Worm (Caenorhabditis elegans) whole organism, L4 larva: ENCODE data around the gene tmem-231.
A peak's percentile ranks its signal among the peaks of the same experiment; 100 is the strongest.

Experiments used
- D1046.2 ChIP-seq: fragments of 200-800 bp; sonication (Bioruptor generic); IDR thresholded peaks from 2 replicates; pipeline ENCODE4 v1.3.6; 2022; ENCODE audit warnings: missing genetic modification characterization, missing compliant biosample characterization
- F37D6.2 ChIP-seq: sonication (generic microtip); optimal IDR thresholded peaks from 2 replicates; lab custom pipeline; 2016; ENCODE audit warnings: mild to moderate bottlenecking, missing genetic modification characterization, missing compliant biosample characterization
- T20F7.1 ChIP-seq: fragments of 200-800 bp; sonication (Bioruptor generic); optimal IDR thresholded peaks from 2 replicates; lab custom pipeline; 2018; ENCODE audit warnings: mild to moderate bottlenecking, missing genetic modification characterization, missing compliant biosample characterization
- T26A8.4 ChIP-seq: fragments of 200-800 bp; sonication (Bioruptor generic); IDR thresholded peaks from 2 replicates; pipeline ENCODE4 v1.3.6; 2022; ENCODE audit warnings: missing genetic modification characterization, missing compliant biosample characterization
- Y48G9A.11 ChIP-seq: fragments of 200-800 bp; sonication (Bioruptor generic); IDR thresholded peaks from 2 replicates; pipeline ENCODE4 v1.3.6; 2022; ENCODE audit warnings: missing genetic modification reagents, missing genetic modification characterization, missing compliant biosample characterization
- Y5F2A.4 ChIP-seq: fragments of 200-800 bp; sonication (Bioruptor generic); optimal IDR thresholded peaks from 2 replicates; lab custom pipeline; 2018; ENCODE audit warnings: mild to moderate bottlenecking, missing genetic modification characterization, missing compliant biosample characterization
- Y75B8A.6 ChIP-seq: fragments of 200-800 bp; sonication (Bioruptor generic); IDR thresholded peaks from 2 replicates; pipeline ENCODE4 v1.3.6; 2022; ENCODE audit warnings: missing genetic modification reagents, missing genetic modification characterization, missing compliant biosample characterization
- ZK337.2 ChIP-seq: fragments of 200-800 bp; sonication (Bioruptor generic); IDR thresholded peaks from 2 replicates; pipeline ENCODE4 v1.3.6; 2022; ENCODE audit warnings: missing genetic modification reagents, missing genetic modification characterization, missing compliant biosample characterization
- aha-1 ChIP-seq: fragments of 150-350 bp; peaks from one replicate; lab custom pipeline; 2014; ENCODE audit warnings: missing biosample characterization, missing genetic modification characterization
- aly-2 ChIP-seq: sonication (generic microtip); optimal IDR thresholded peaks from 2 replicates; lab custom pipeline; 2018; ENCODE audit warnings: missing biosample characterization, missing genetic modification characterization
- ceh-20 ChIP-seq: fragments of 200-800 bp; sonication (Bioruptor generic); IDR thresholded peaks from 2 replicates; pipeline ENCODE4 v1.3.6; 2022; ENCODE audit warnings: missing genetic modification reagents, missing genetic modification characterization, missing compliant biosample characterization
- ceh-82 ChIP-seq: sonication (generic microtip); optimal IDR thresholded peaks from 2 replicates; lab custom pipeline; 2017; ENCODE audit warnings: missing biosample characterization, missing genetic modification characterization
- ctbp-1 ChIP-seq: fragments of 200-800 bp; sonication (Bioruptor generic); IDR thresholded peaks from 2 replicates; pipeline ENCODE4 v1.3.6; 2022; ENCODE audit warnings: missing genetic modification reagents, missing genetic modification characterization, missing compliant biosample characterization
- daf-19 ChIP-seq: fragments of 200-800 bp; sonication (Bioruptor generic); conservative IDR thresholded peaks from 2 replicates; pipeline ENCODE4 v1.3.6; 2022; ENCODE audit warnings: missing genetic modification characterization, missing compliant biosample characterization
- dmd-6 ChIP-seq: fragments of 200-800 bp; sonication (Bioruptor generic); IDR thresholded peaks from 2 replicates; pipeline ENCODE4 v1.3.6; 2022; ENCODE audit warnings: missing genetic modification reagents, missing genetic modification characterization, missing compliant biosample characterization
- dpl-1 ChIP-seq: fragments of 150-350 bp; optimal IDR thresholded peaks from 2 replicates; lab custom pipeline; 2014; ENCODE audit warnings: missing biosample characterization, missing genetic modification reagents, missing genetic modification characterization
- duxl-1 ChIP-seq: sonication (generic microtip); optimal IDR thresholded peaks from 2 replicates; lab custom pipeline; 2016; ENCODE audit warnings: mild to moderate bottlenecking, missing genetic modification characterization, moderate library complexity, missing compliant biosample characterization; ENCODE audit not compliant: poor library complexity
- egl-43 ChIP-seq: fragments of 200-800 bp; sonication (Bioruptor generic); IDR thresholded peaks from 2 replicates; pipeline ENCODE4 v1.3.6; 2022; ENCODE audit warnings: missing genetic modification reagents, missing genetic modification characterization, missing compliant biosample characterization
- hlh-11 ChIP-seq: fragments of 200-800 bp; sonication (Bioruptor generic); optimal IDR thresholded peaks from 2 replicates; lab custom pipeline; 2018; ENCODE audit warnings: mild to moderate bottlenecking, missing genetic modification characterization, missing compliant biosample characterization
- hlh-30 ChIP-seq: sonication (generic microtip); optimal IDR thresholded peaks from 2 replicates; lab custom pipeline; 2017; ENCODE audit warnings: antibody characterized with exemption, mild to moderate bottlenecking, missing genetic modification characterization, missing compliant biosample characterization; ENCODE audit not compliant: insufficient read depth
- lin-1 ChIP-seq: fragments of 200-800 bp; sonication (Bioruptor generic); IDR thresholded peaks from 2 replicates; pipeline ENCODE4 v1.3.6; 2022; ENCODE audit warnings: missing genetic modification reagents, missing genetic modification characterization, missing compliant biosample characterization
- lir-3 ChIP-seq: sonication (generic microtip); optimal IDR thresholded peaks from 2 replicates; lab custom pipeline; 2016; ENCODE audit warnings: mild to moderate bottlenecking, missing genetic modification characterization, missing compliant biosample characterization
- lsy-2 ChIP-seq, 2 experiments: fragments of 150-350 bp in 1 of 2; sonication (generic microtip) in 1 of 2; optimal IDR thresholded peaks; 2 replicates each; lab custom pipeline; 2014 to 2017; ENCODE audit warnings: missing biosample characterization in 2 of 2, missing genetic modification characterization in 2 of 2
- mdl-1 ChIP-seq, 2 experiments: fragments of 150-350 bp in 1 of 2; sonication (generic microtip) in 1 of 2; optimal IDR thresholded peaks; 2 replicates each; lab custom pipeline; 2014 to 2017; ENCODE audit warnings: missing biosample characterization in 2 of 2, missing genetic modification characterization in 2 of 2
- mes-2 ChIP-seq: sonication (generic microtip); optimal IDR thresholded peaks from 2 replicates; lab custom pipeline; 2016; ENCODE audit warnings: missing genotype, mild to moderate bottlenecking, missing genetic modification characterization, missing compliant biosample characterization; ENCODE audit not compliant: poor library complexity, severe bottlenecking
- mxl-2 ChIP-seq: fragments of 200-800 bp; sonication (Bioruptor generic); conservative IDR thresholded peaks from 2 replicates; pipeline ENCODE4 v1.3.6; 2022; ENCODE audit warnings: missing genetic modification reagents, missing genetic modification characterization, missing compliant biosample characterization
- nhr-111 ChIP-seq: fragments of 200-800 bp; sonication (Bioruptor generic); optimal IDR thresholded peaks from 2 replicates; lab custom pipeline; 2018; ENCODE audit warnings: mild to moderate bottlenecking, missing genetic modification characterization, missing compliant biosample characterization
- nhr-28 ChIP-seq: fragments of 150-350 bp; optimal IDR thresholded peaks from 2 replicates; lab custom pipeline; 2014; ENCODE audit warnings: missing biosample characterization, missing genetic modification characterization
- nhr-48 ChIP-seq: sonication (generic microtip); optimal IDR thresholded peaks from 2 replicates; lab custom pipeline; 2016; ENCODE audit warnings: mild to moderate bottlenecking, missing genetic modification characterization, missing compliant biosample characterization
- rbr-2 ChIP-seq: sonication (generic microtip); optimal IDR thresholded peaks from 2 replicates; lab custom pipeline; 2016; ENCODE audit warnings: missing genotype, missing genetic modification characterization, missing compliant biosample characterization
- sdz-12 ChIP-seq: fragments of 200-800 bp; sonication (Bioruptor generic); optimal IDR thresholded peaks from 2 replicates; lab custom pipeline; 2018; ENCODE audit warnings: mild to moderate bottlenecking, missing genetic modification characterization, missing compliant biosample characterization
- snpc-4 ChIP-seq: fragments of 150-350 bp; optimal IDR thresholded peaks from 2 replicates; lab custom pipeline; 2014; ENCODE audit warnings: missing biosample characterization, missing genetic modification characterization
- unc-62 ChIP-seq, 3 experiments: fragments of 150-350 bp in 1 of 3; sonication (generic microtip); optimal IDR thresholded peaks in 2 of 3; peaks in 1 of 3; 1 replicate in 1 of 3; 2 replicates in 2 of 3; lab custom pipeline; 2014 to 2017; ENCODE audit warnings: missing biosample characterization in 3 of 3, missing genetic modification characterization in 3 of 3, missing genetic modification reagents in 3 of 3, missing genotype in 1 of 3
- zfp-2 ChIP-seq: sonication (generic microtip); optimal IDR thresholded peaks from 2 replicates; lab custom pipeline; 2016; ENCODE audit warnings: mild to moderate bottlenecking, missing genetic modification characterization, missing compliant biosample characterization

Gene tmem-231

ce11 chrIV:8460208-8460607 is 33.6 kb downstream of the tmem-231 start, which contains the start of gene ant-1.4:
ant-1.4 (minus strand) TSS chrIV:8460308.
- no peak for TF ChIP-seq zfp-2
- no peak for TF ChIP-seq ctbp-1 (GFP tag; lab: Robert Waterston, UW)
- no peak for TF ChIP-seq ZK337.2
- no peak for TF ChIP-seq dmd-6 (GFP tag; lab: Robert Waterston, UW)

ce11 chrIV:8461177-8461576 is 34.6 kb downstream of the tmem-231 start:
- TF ChIP-seq lsy-2 (tag; optimal IDR thresholded peaks at IDR 0.05; lab: Kevin White, UChicago) (no peak), unc-62 (GFP tag; optimal IDR thresholded peaks at IDR 0.05 in 1 of 2; lab: Kevin White, UChicago) (peak in 1 of 2 experiments; percentile 96), unc-62 (tag; optimal IDR thresholded peaks at IDR 0.05; lab: Kevin White, UChicago) (no peak)
- TF ChIP-seq, all 104 proteins: peak for 1

DNA sequence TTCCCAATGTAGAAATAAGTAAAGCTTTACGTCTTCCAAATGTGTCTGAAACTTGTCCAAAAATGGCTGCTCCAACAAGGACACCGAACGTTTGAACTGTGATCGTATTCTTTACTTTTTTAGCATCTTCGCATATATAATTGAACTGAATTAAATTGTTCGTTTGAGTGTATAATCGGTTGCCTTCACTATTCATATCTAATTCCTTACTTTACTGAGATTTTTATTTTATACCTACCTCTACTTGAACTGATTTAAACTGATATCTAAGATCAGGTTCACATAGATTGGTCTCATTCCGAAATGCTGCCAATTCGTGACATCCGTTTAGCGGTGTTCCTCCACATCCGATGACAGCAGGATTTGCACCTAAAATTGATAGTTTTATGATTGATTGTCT is 35.8 kb downstream of the tmem-231 start:
- TF ChIP-seq unc-62 (GFP tag; optimal IDR thresholded peaks at IDR 0.05 in 1 of 2; lab: Kevin White, UChicago): peak in 1 of 2 experiments; percentile 54
- TF ChIP-seq unc-62 (tag; optimal IDR thresholded peaks at IDR 0.05; lab: Kevin White, UChicago): no peak
- no peak for TF ChIP-seq daf-19 (GFP tag; lab: Robert Waterston, UW)
- no peak for TF ChIP-seq lsy-2 (tag; optimal IDR thresholded peaks at IDR 0.05; lab: Kevin White, UChicago)

DNA sequence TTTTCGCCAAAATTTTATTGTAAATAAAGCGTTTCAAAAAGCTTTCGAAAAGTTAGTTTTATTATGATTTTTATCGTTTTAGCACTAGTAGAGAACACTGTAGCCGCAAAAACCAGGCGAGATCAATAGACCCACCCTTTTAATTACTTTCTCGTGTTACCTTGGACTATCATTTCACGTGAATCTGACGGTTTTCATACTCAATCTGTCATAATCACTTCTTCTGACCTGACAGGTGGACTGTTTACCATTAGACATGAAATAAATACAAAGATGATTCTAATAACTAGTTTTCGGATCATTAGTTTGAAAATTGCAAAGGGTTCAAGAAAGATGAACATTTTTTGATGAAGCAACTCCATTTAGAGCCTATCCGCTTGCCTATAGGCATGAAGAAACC is 36.5 kb downstream of the tmem-231 start:
- TF ChIP-seq nhr-28 (tag; lab: Kevin White, UChicago) (peak; percentile 68), egl-43 (GFP tag; lab: Robert Waterston, UW) (no peak), hlh-11 (tag; lab: Kevin White, UChicago) (peak; percentile 24), mdl-1 (tag; optimal IDR thresholded peaks at IDR 0.05; lab: Kevin White, UChicago) (peak in 1 of 2 experiments; percentile 84), Y5F2A.4 (GFP tag; lab: Kevin White, UChicago) (no peak), mes-2 (tag; lab: Kevin White, UChicago) (no peak), unc-62 (GFP tag; optimal IDR thresholded peaks at IDR 0.05 in 1 of 2; lab: Kevin White, UChicago) (peak in 1 of 2 experiments; percentile 100), unc-62 (tag; optimal IDR thresholded peaks at IDR 0.05; lab: Kevin White, UChicago) (no peak), ceh-20 (GFP tag; lab: Robert Waterston, UW) (peak; percentile 60; the same call in 1 of the 2 replicates), rbr-2 (no peak), aha-1 (tag; lab: Kevin White, UChicago) (peak; percentile 39), hlh-30 (tag; lab: Kevin White, UChicago) (peak; percentile 58), ceh-82 (tag; lab: Kevin White, UChicago) (no peak), dmd-6 (GFP tag; lab: Robert Waterston, UW) (0 out of 2 replicates have a peak, but pooled peaks have one; percentile 9), sdz-12 (GFP tag; lab: Kevin White, UChicago) (no peak)
- TF ChIP-seq, all 104 proteins: peak for 8

ce11 chrIV:8463716-8464115 is 37.1 kb downstream of the tmem-231 start, which contains the start of gene str-176:
str-176 (minus strand) TSS chrIV:8463816.
- TF ChIP-seq D1046.2 (GFP tag; lab: Robert Waterston, UW) (no peak), T20F7.1 (no peak), Y75B8A.6 (GFP tag; lab: Robert Waterston, UW) (no peak), Y48G9A.11 (GFP tag; lab: Robert Waterston, UW) (no peak), lin-1 (GFP tag; lab: Robert Waterston, UW) (no peak), F37D6.2 (no peak), nhr-111 (GFP tag; lab: Kevin White, UChicago) (no peak), mxl-2 (GFP tag; lab: Robert Waterston, UW) (no peak), snpc-4 (tag; lab: Kevin White, UChicago) (no peak), lir-3 (tag; lab: Kevin White, UChicago) (no peak), dpl-1 (GFP tag; lab: Kevin White, UChicago) (no peak), duxl-1 (no peak), aha-1 (tag; lab: Kevin White, UChicago) (no peak), lsy-2 (tag; optimal IDR thresholded peaks at IDR 0.05; lab: Kevin White, UChicago) (no peak), T26A8.4 (no peak), aly-2 (tag; lab: Kevin White, UChicago) (no peak), rbr-2 (no peak), nhr-48 (tag; lab: Kevin White, UChicago) (no peak)
- TF ChIP-seq, all 104 proteins: peak for 0
